Fruit fly (Drosophila melanogaster) whole organism, embryonic: Measurements from ENCODE around the gene p115.

ENCODE experiments used
- Bgb ChIP-seq: fragments of 200-800 bp; sonication (Bioruptor generic); IDR thresholded peaks from 2 replicates; pipeline ENCODE4 v1.3.6; 2022; ENCODE audit warnings: missing biosample characterization, missing genetic modification characterization; ENCODE audit not compliant: partially characterized antibody
- CG11093 ChIP-seq: fragments of 200-800 bp; sonication (Bioruptor generic); IDR thresholded peaks from 3 replicates; pipeline ENCODE4 v1.3.6; 2022; ENCODE audit warnings: missing biosample characterization, missing genetic modification characterization
- CG1602 ChIP-seq: fragments of 200-800 bp; sonication (Bioruptor generic); optimal IDR thresholded peaks from 3 replicates; lab custom pipeline; 2016; ENCODE audit warnings: missing biosample characterization, missing genetic modification characterization
- CG32772 ChIP-seq: fragments of 200-800 bp; sonication (Bioruptor generic); IDR thresholded peaks from 2 replicates; pipeline ENCODE4 v1.3.6; 2022; ENCODE audit warnings: missing biosample characterization, missing genetic modification characterization
- CG34422 ChIP-seq: fragments of 200-800 bp; sonication (Bioruptor generic); IDR thresholded peaks from 3 replicates; pipeline ENCODE4 v1.3.6; 2022; ENCODE audit warnings: missing biosample characterization, missing genetic modification characterization
- CG6689 ChIP-seq: fragments of 200-800 bp; sonication (Bioruptor generic); IDR thresholded peaks from 2 replicates; pipeline ENCODE4 v1.3.6; 2022; ENCODE audit warnings: missing biosample characterization, missing genetic modification characterization
- H15 ChIP-seq: fragments of 200-800 bp; sonication (Bioruptor generic); IDR thresholded peaks from 3 replicates; pipeline ENCODE4 v1.3.6; 2022; ENCODE audit warnings: missing biosample characterization, missing genetic modification characterization
- HLHmδ ChIP-seq: fragments of 200-800 bp; sonication (Bioruptor generic); optimal IDR thresholded peaks from 2 replicates; lab custom pipeline; 2018; ENCODE audit warnings: missing biosample characterization, mild to moderate bottlenecking, missing genetic modification characterization, moderate library complexity
- Max ChIP-seq: fragments of 200-800 bp; sonication (Bioruptor generic); optimal IDR thresholded peaks from 2 replicates; lab custom pipeline; 2016; ENCODE audit warnings: missing biosample characterization, mild to moderate bottlenecking, missing genetic modification characterization
- Side ChIP-seq: fragments of 200-800 bp; sonication (Bioruptor generic); optimal IDR thresholded peaks from 2 replicates; lab custom pipeline; 2016; ENCODE audit warnings: missing biosample characterization, missing genetic modification characterization
- tup ChIP-seq: fragments of 200-800 bp; sonication (Bioruptor generic); optimal IDR thresholded peaks from 2 replicates; lab custom pipeline; 2016; ENCODE audit warnings: missing biosample characterization, mild to moderate bottlenecking, missing genetic modification characterization, moderate library complexity

DNA sequence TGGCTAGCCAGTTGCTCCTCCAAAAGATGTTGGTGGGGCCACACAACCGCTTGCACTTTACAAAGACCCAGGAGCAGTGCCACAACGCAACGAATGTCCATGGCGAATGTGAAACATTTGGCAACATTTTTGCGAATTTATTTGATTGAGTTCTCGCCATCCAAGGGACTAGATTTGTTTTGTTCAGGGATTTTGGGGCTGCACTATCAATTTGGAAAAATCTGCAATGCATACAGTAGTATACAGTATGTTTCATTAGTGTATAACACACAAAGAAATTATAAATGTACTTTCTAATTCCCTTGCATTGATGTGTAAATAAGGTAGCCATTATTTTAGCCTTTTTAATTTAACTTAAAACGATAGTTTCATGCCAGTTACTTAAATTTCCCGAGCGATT lies 15.1 kb upstream of the p115 start, which contains the start of gene Ir7d:
- TF ChIP-seq CG11093 (no peak), Bgb (GFP tag; lab: Robert Waterston, UW) (no peak), Side (GFP tag; lab: Kevin White, UChicago) (no peak), CG34422 (no peak), Max (GFP tag; lab: Kevin White, UChicago) (no peak), CG6689 (no peak), H15 (GFP tag; lab: Robert Waterston, UW) (no peak), CG32772 (no peak), CG1602 (no peak), HLHmδ (no peak), tup (GFP tag; lab: Kevin White, UChicago) (no peak)
